Fruit fly (Drosophila melanogaster): ENCODE data around the gene CG12517.

The CG12517 gene

DNA sequence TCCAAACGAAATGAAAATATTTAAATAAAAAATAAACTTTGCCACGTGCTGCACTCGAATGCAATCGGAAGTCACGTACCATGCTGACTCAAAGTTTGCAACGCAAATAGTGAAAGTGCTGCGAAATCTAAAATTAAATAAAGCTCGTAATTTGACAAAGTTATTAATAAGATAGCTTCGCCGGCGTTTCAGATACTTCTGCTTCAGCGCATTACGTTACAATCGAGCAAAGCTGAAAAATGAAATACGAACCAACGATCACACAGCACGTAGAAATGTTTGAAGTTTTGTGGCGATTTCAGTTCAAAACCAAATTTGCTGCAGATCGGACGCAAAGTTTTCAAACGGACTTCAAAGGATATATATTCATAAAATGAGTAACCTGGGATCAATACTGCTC, at the start of gene CG12517:
CG12517 (plus strand) TSS at position 301 of the 400 bp plus-strand sequence.
- TF ChIP-seq CG7045 (GFP tag; optimal IDR thresholded peaks at IDR 0.05) (no peak), tj (GFP tag; optimal IDR thresholded peaks at IDR 0.05) (no peak), CG33017 (tag; optimal IDR thresholded peaks at IDR 0.05) (no peak), toe (GFP tag; optimal IDR thresholded peaks at IDR 0.05) (no peak), Crg-1 (GFP tag; optimal IDR thresholded peaks at IDR 0.05) (no peak)

DNA sequence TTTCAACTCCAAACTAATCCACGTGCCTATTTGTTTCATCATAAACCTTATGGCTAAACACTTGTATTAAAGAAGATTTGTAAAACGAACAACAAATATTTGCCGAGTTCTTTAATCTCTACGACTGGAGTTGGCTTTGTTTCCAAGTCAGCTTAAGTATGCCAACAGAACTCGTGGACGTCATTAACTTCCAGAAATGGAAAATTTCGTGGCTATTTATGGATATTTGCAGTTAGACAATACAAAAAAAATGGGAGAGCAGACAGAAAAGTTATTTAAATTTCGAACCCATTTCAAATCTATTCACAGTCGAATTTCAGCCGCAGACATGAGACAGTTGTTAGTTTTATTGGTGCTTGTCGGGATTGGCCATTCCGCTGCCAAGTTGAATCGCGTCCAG, 49.6 kb upstream of the CG12517 start, which contains the start of gene CG17134:
CG17134 (plus strand) TSS at position 301 of the 400 bp plus-strand sequence.
- TF ChIP-seq ovo (GFP tag; optimal IDR thresholded peaks at IDR 0.05): no peak

DNA sequence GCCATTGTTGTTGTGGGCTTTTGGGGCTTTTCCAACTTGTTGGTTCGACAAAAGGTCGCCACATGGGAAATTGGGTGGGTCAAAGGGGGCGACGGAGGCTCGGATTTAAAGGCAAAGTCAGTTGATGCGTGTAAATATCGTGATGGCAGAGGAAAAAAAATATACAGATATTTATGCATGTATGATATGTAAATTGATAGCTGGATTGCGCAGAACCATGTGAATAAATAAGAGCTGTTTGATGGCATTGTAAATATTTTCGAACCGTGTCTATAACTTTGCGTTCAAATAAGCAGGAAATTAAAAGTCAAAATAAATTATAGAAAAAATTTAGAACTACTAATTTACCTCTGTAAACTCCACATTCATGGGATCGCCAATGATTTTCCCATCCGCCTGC, 47.3 kb upstream of the CG12517 start:
- TF ChIP-seq CG1620 (GFP tag; optimal IDR thresholded peaks at IDR 0.05) (no peak), CG33017 (tag; optimal IDR thresholded peaks at IDR 0.05) (no peak), kay (GFP tag; ENCODE audit: borderline replicate concordance) (no peak), cic (GFP tag; optimal IDR thresholded peaks at IDR 0.05) (no peak), Mnt (GFP tag; optimal IDR thresholded peaks at IDR 0.05) (no peak), ovo (GFP tag; optimal IDR thresholded peaks at IDR 0.05) (no peak), CG11617 (GFP tag; optimal IDR thresholded peaks at IDR 0.05) (no peak), cnc (optimal IDR thresholded peaks at IDR 0.05) (no peak), toe (GFP tag; optimal IDR thresholded peaks at IDR 0.05) (no peak), tj (GFP tag; optimal IDR thresholded peaks at IDR 0.05) (no peak), CG12768 (GFP tag; optimal IDR thresholded peaks at IDR 0.05) (no peak), CG7045 (GFP tag; optimal IDR thresholded peaks at IDR 0.05) (no peak), Hr96 (GFP tag; optimal IDR thresholded peaks at IDR 0.05) (no peak), CG5204 (GFP tag; optimal IDR thresholded peaks at IDR 0.05) (no peak), Clk (GFP tag; optimal IDR thresholded peaks at IDR 0.05) (no peak), Crg-1 (GFP tag; optimal IDR thresholded peaks at IDR 0.05) (no peak), CG7101 (tag; optimal IDR thresholded peaks at IDR 0.05) (no peak), pad (GFP tag; optimal IDR thresholded peaks at IDR 0.05) (no peak), bab1 (GFP tag; optimal IDR thresholded peaks at IDR 0.05) (no peak), CG14711 (tag; optimal IDR thresholded peaks at IDR 0.05) (no peak)

DNA sequence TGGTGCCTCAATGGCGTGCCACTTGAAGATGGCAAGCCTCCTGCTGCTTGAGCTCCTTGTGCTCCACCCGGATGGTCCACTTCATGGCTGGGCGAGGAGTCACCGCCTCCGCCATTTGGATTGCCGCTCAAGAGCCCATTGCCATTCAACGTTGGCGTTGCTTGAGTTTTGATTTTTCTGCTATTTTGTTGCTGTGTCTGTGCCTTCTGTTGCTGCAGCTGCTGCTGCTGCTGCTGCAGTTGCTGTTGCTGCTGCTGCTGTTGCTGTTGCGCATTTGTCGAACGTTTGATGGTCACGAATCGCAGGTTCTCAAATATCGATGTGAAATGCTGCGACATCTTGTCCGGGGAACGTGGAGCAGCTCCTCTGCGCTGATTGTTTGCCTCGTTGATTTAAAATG, 38.4 kb upstream of the CG12517 start:
- TF ChIP-seq cnc (optimal IDR thresholded peaks at IDR 0.05) (no peak), ovo (GFP tag; optimal IDR thresholded peaks at IDR 0.05) (no peak), Mnt (GFP tag; optimal IDR thresholded peaks at IDR 0.05) (no peak), CG33017 (tag; optimal IDR thresholded peaks at IDR 0.05) (no peak), kay (GFP tag; ENCODE audit: borderline replicate concordance) (no peak), CG5204 (GFP tag; optimal IDR thresholded peaks at IDR 0.05) (no peak), Clk (GFP tag; optimal IDR thresholded peaks at IDR 0.05) (no peak), Crg-1 (GFP tag; optimal IDR thresholded peaks at IDR 0.05) (no peak), toe (GFP tag; optimal IDR thresholded peaks at IDR 0.05) (no peak), CG12768 (GFP tag; optimal IDR thresholded peaks at IDR 0.05) (no peak), CG11617 (GFP tag; optimal IDR thresholded peaks at IDR 0.05) (no peak), pad (GFP tag; optimal IDR thresholded peaks at IDR 0.05) (no peak), CG7101 (tag; optimal IDR thresholded peaks at IDR 0.05) (no peak)

DNA sequence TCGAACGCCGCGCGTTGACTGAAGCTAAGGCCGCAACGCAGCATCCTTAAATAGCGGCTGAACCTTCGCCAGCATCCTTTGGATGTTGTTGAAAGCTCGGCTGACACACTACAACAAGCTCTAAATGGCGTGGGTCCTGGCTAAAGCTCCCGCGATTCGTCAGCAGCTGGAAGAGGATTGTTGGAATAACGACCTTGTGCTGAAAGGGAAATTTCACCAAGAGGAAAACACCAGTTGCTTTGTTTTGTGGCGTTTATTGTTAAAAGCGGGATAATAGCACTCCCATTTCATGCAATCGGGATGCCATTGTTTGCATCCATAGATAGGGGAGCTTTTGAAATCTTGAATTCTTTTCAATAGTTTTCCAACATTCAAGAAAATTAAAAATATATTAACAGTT, 32.5 kb upstream of the CG12517 start, which contains the start of gene Nos:
Nos (minus strand) TSS at position 21 of the 400 bp plus-strand sequence.
- TF ChIP-seq pad (GFP tag; optimal IDR thresholded peaks at IDR 0.05): no peak
- no peak for TF ChIP-seq tj (GFP tag; optimal IDR thresholded peaks at IDR 0.05)
- TF ChIP-seq toe (GFP tag; optimal IDR thresholded peaks at IDR 0.05): no peak
- no peak for TF ChIP-seq CG7045 (GFP tag; optimal IDR thresholded peaks at IDR 0.05)
- TF ChIP-seq CG14711 (tag; optimal IDR thresholded peaks at IDR 0.05): no peak
- no peak for TF ChIP-seq Hr96 (GFP tag; optimal IDR thresholded peaks at IDR 0.05)
- no peak for TF ChIP-seq cnc (optimal IDR thresholded peaks at IDR 0.05)
- TF ChIP-seq CG33017 (tag; optimal IDR thresholded peaks at IDR 0.05): no peak
- no peak for TF ChIP-seq cic (GFP tag; optimal IDR thresholded peaks at IDR 0.05)
- TF ChIP-seq CG11617 (GFP tag; optimal IDR thresholded peaks at IDR 0.05): no peak
- TF ChIP-seq kay (GFP tag; ENCODE audit: borderline replicate concordance): no peak
- no peak for TF ChIP-seq Mnt (GFP tag; optimal IDR thresholded peaks at IDR 0.05)

DNA sequence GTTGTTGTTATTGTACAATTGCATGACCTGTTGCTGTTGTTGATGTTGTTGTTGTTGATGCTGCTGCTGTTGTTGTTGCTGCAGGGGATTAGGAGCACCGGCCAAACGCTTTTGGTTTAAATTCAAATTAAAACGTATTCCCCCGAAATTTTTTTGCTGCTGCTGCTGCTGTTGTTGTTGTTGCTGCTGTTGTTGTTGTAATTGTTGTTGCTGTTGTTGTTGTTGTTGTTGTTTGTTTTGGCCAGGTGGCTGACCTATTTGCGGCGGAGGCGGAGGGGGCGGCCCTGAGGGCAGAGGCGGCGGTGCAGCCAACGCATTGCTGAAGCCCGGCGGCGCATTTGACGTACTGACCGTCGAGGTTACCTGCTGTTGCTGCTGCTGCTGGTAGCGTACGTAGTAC, 28.3 kb upstream of the CG12517 start:
- TF ChIP-seq CG5204 (GFP tag; optimal IDR thresholded peaks at IDR 0.05) (no peak), tj (GFP tag; optimal IDR thresholded peaks at IDR 0.05) (no peak), Clk (GFP tag; optimal IDR thresholded peaks at IDR 0.05) (no peak), cnc (optimal IDR thresholded peaks at IDR 0.05) (no peak), Crg-1 (GFP tag; optimal IDR thresholded peaks at IDR 0.05) (no peak), toe (GFP tag; optimal IDR thresholded peaks at IDR 0.05) (no peak), CG14711 (tag; optimal IDR thresholded peaks at IDR 0.05) (no peak), CG1620 (GFP tag; optimal IDR thresholded peaks at IDR 0.05) (no peak), Mnt (GFP tag; optimal IDR thresholded peaks at IDR 0.05) (no peak), CG33017 (tag; optimal IDR thresholded peaks at IDR 0.05) (no peak), kay (GFP tag; ENCODE audit: borderline replicate concordance) (no peak), cic (GFP tag; optimal IDR thresholded peaks at IDR 0.05) (no peak), ovo (GFP tag; optimal IDR thresholded peaks at IDR 0.05) (no peak), bab1 (GFP tag; optimal IDR thresholded peaks at IDR 0.05) (no peak), CG11617 (GFP tag; optimal IDR thresholded peaks at IDR 0.05) (no peak), pad (GFP tag; optimal IDR thresholded peaks at IDR 0.05) (no peak), CG7045 (GFP tag; optimal IDR thresholded peaks at IDR 0.05) (no peak), CG12768 (GFP tag; optimal IDR thresholded peaks at IDR 0.05) (no peak), CG7101 (tag; optimal IDR thresholded peaks at IDR 0.05) (no peak)

- TF ChIP-seq CG1620 (GFP tag; optimal IDR thresholded peaks at IDR 0.05) (no peak), ovo (GFP tag; optimal IDR thresholded peaks at IDR 0.05) (no peak), CG11617 (GFP tag; optimal IDR thresholded peaks at IDR 0.05) (no peak), kay (GFP tag; ENCODE audit: borderline replicate concordance) (peak; percentile 94), CG14711 (tag; optimal IDR thresholded peaks at IDR 0.05) (peak; percentile 10), Hr96 (GFP tag; optimal IDR thresholded peaks at IDR 0.05) (no peak), bab1 (GFP tag; optimal IDR thresholded peaks at IDR 0.05) (peak; percentile 65), CG5204 (GFP tag; optimal IDR thresholded peaks at IDR 0.05) (no peak), pad (GFP tag; optimal IDR thresholded peaks at IDR 0.05) (no peak), CG33017 (tag; optimal IDR thresholded peaks at IDR 0.05) (no peak), tj (GFP tag; optimal IDR thresholded peaks at IDR 0.05) (peak; percentile 31), cic (GFP tag; optimal IDR thresholded peaks at IDR 0.05) (no peak), cnc (optimal IDR thresholded peaks at IDR 0.05) (no peak), toe (GFP tag; optimal IDR thresholded peaks at IDR 0.05) (no peak), Mnt (GFP tag; optimal IDR thresholded peaks at IDR 0.05) (peak; percentile 82), CG12768 (GFP tag; optimal IDR thresholded peaks at IDR 0.05) (no peak), Clk (GFP tag; optimal IDR thresholded peaks at IDR 0.05) (no peak), Crg-1 (GFP tag; optimal IDR thresholded peaks at IDR 0.05) (no peak), CG7101 (tag; optimal IDR thresholded peaks at IDR 0.05) (no peak), CG7045 (GFP tag; optimal IDR thresholded peaks at IDR 0.05) (no peak)
Observed at dm6 chr2L:10842326-10842725, 27.6 kb upstream of the CG12517 start, which contains the start of gene CG6700. Gene CG6700, minus strand, starts transcription at chr2L:10842597.

Measured in whole organism, adult.